Fruit fly (Drosophila melanogaster): ENCODE measurements around the gene CG6178.

The CG6178 gene

dm6 chr3R:24169362-24169761, 17.2 kb downstream of the CG6178 start, which contains the start of gene CG5510:
Gene CG5510 (minus strand): TSS chr3R:24169562.
- TF ChIP-seq lola (GFP tag; optimal IDR thresholded peaks at IDR 0.05) (no peak), fru (GFP tag; optimal IDR thresholded peaks at IDR 0.05) (peak; percentile 36), br (GFP tag; optimal IDR thresholded peaks at IDR 0.05) (peak; percentile 2), Jra (GFP tag; optimal IDR thresholded peaks at IDR 0.05) (peak; percentile 76), dmrt93B (GFP tag; optimal IDR thresholded peaks at IDR 0.05) (no peak), brk (GFP tag; optimal IDR thresholded peaks at IDR 0.05) (no peak), GATAd (GFP tag; optimal IDR thresholded peaks at IDR 0.05) (no peak), foxo (GFP tag; optimal IDR thresholded peaks at IDR 0.05) (no peak), Hr78 (GFP tag; optimal IDR thresholded peaks at IDR 0.05) (no peak), psq (GFP tag; optimal IDR thresholded peaks at IDR 0.05) (no peak), jim (GFP tag; optimal IDR thresholded peaks at IDR 0.05) (no peak), sage (GFP tag; optimal IDR thresholded peaks at IDR 0.05) (no peak), CG9705 (GFP tag; optimal IDR thresholded peaks at IDR 0.05) (no peak), ey (GFP tag; optimal IDR thresholded peaks at IDR 0.05) (peak; percentile 27), tai (GFP tag; optimal IDR thresholded peaks at IDR 0.05) (no peak), Dfd (GFP tag; optimal IDR thresholded peaks at IDR 0.05) (no peak), N (GFP tag; optimal IDR thresholded peaks at IDR 0.05) (no peak), CrebA (GFP tag; optimal IDR thresholded peaks at IDR 0.05; ENCODE audit: borderline replicate concordance) (no peak), CG32264 (GFP tag; optimal IDR thresholded peaks at IDR 0.05) (no peak), Hnf4 (GFP tag; optimal IDR thresholded peaks at IDR 0.05) (no peak), Hr83 (GFP tag; optimal IDR thresholded peaks at IDR 0.05; ENCODE audit: poor library complexity, severe bottlenecking) (peak; percentile 52), Myc (optimal IDR thresholded peaks at IDR 0.05) (no peak), HLH106 (tag; optimal IDR thresholded peaks at IDR 0.05) (peak; percentile 21), h (GFP tag; optimal IDR thresholded peaks at IDR 0.05) (peak; percentile 33), sv (GFP tag; optimal IDR thresholded peaks at IDR 0.05) (peak; percentile 6), Dif (GFP tag; optimal IDR thresholded peaks at IDR 0.05; ENCODE audit: partially characterized antibody) (no peak), Mio (GFP tag; optimal IDR thresholded peaks at IDR 0.05) (no peak), Sp1 (GFP tag; optimal IDR thresholded peaks at IDR 0.05) (peak; percentile 10), dsf (GFP tag; optimal IDR thresholded peaks at IDR 0.05; ENCODE audit: borderline replicate concordance) (no peak), rgr (GFP tag; optimal IDR thresholded peaks at IDR 0.05) (no peak), OdsH (GFP tag; optimal IDR thresholded peaks at IDR 0.05) (no peak), Vsx2 (GFP tag; optimal IDR thresholded peaks at IDR 0.05; ENCODE audit: partially characterized antibody) (no peak), Rel (GFP tag; optimal IDR thresholded peaks at IDR 0.05) (no peak), Rel (tag; optimal IDR thresholded peaks at IDR 0.05) (peak; percentile 45), usp (GFP tag; optimal IDR thresholded peaks at IDR 0.05) (no peak), pan (optimal IDR thresholded peaks at IDR 0.05) (no peak), dl (GFP tag; optimal IDR thresholded peaks at IDR 0.05; ENCODE audit: insufficient read depth in 1 of 2, partially characterized antibody in 2 of 2) (peak in 1 of 2 experiments; percentile 8), woc (GFP tag; optimal IDR thresholded peaks at IDR 0.05) (peak; percentile 14), Abd-B (GFP tag; optimal IDR thresholded peaks at IDR 0.05) (no peak)

- TF ChIP-seq foxo (GFP tag; optimal IDR thresholded peaks at IDR 0.05): no peak
- TF ChIP-seq OdsH (GFP tag; optimal IDR thresholded peaks at IDR 0.05): no peak
- TF ChIP-seq GATAd (GFP tag; optimal IDR thresholded peaks at IDR 0.05): no peak
- TF ChIP-seq Vsx2 (GFP tag; optimal IDR thresholded peaks at IDR 0.05; ENCODE audit: partially characterized antibody): no peak
- no peak for TF ChIP-seq Hr83 (GFP tag; optimal IDR thresholded peaks at IDR 0.05; ENCODE audit: poor library complexity, severe bottlenecking)
- no peak for TF ChIP-seq dsf (GFP tag; optimal IDR thresholded peaks at IDR 0.05; ENCODE audit: borderline replicate concordance)
Observed at dm6 chr3R:24172379-24172778, 20.2 kb downstream of the CG6178 start, which contains the start of gene CG13606. Gene CG13606 (plus strand): TSS chr3R:24172628.

dm6 chr3R:24186188-24186587, 34.0 kb downstream of the CG6178 start, which contains the start of gene mora:
Gene mora (plus strand): TSS chr3R:24186359.
- no peak for TF ChIP-seq Hr83 (GFP tag; optimal IDR thresholded peaks at IDR 0.05; ENCODE audit: poor library complexity, severe bottlenecking)
- no peak for TF ChIP-seq Dif (GFP tag; optimal IDR thresholded peaks at IDR 0.05; ENCODE audit: partially characterized antibody)
- no peak for TF ChIP-seq brk (GFP tag; optimal IDR thresholded peaks at IDR 0.05)
- no peak for TF ChIP-seq jim (GFP tag; optimal IDR thresholded peaks at IDR 0.05)
- no peak for TF ChIP-seq dsf (GFP tag; optimal IDR thresholded peaks at IDR 0.05; ENCODE audit: borderline replicate concordance)
- TF ChIP-seq Jra (GFP tag; optimal IDR thresholded peaks at IDR 0.05): no peak
- TF ChIP-seq HLH106 (tag; optimal IDR thresholded peaks at IDR 0.05): no peak
- no peak for TF ChIP-seq CrebA (GFP tag; optimal IDR thresholded peaks at IDR 0.05; ENCODE audit: borderline replicate concordance)
- no peak for TF ChIP-seq Mio (GFP tag; optimal IDR thresholded peaks at IDR 0.05)
- TF ChIP-seq fru (GFP tag; optimal IDR thresholded peaks at IDR 0.05): no peak
- no peak for TF ChIP-seq CG9705 (GFP tag; optimal IDR thresholded peaks at IDR 0.05)
- no peak for TF ChIP-seq sv (GFP tag; optimal IDR thresholded peaks at IDR 0.05)
